Worm (Caenorhabditis elegans) whole organism, young adult: ENCODE data around the gene nhr-127.
"Not testable (repeated sequence)": the region's sequence is repeated elsewhere in the genome, so short reads cannot be mapped to it uniquely, and the experiment has no call there.

ENCODE experiments used
- B0019.2 ChIP-seq: fragments of 200-800 bp; sonication (Bioruptor generic); conservative IDR thresholded peaks from 2 replicates; pipeline ENCODE4 v1.3.6; 2022; ENCODE audit warnings: missing genetic modification reagents, missing genetic modification characterization, missing compliant biosample characterization
- B0035.1 ChIP-seq: sonication (generic microtip); optimal IDR thresholded peaks from 2 replicates; lab custom pipeline; 2016; ENCODE audit warnings: missing genetic modification characterization, mild to moderate bottlenecking, missing compliant biosample characterization, missing genotype, missing genetic modification reagents
- F22D6.2 ChIP-seq: sonication (generic microtip); optimal IDR thresholded peaks from 2 replicates; lab custom pipeline; 2016; ENCODE audit warnings: mild to moderate bottlenecking, missing genetic modification characterization, missing compliant biosample characterization
- F33H1.4 ChIP-seq: fragments of 200-800 bp; sonication (Bioruptor generic); IDR thresholded peaks from 2 replicates; pipeline ENCODE4 v1.3.6; 2022; ENCODE audit warnings: missing genetic modification reagents, missing genetic modification characterization, missing compliant biosample characterization
- F39B2.1 ChIP-seq: fragments of 200-800 bp; sonication (Bioruptor generic); IDR thresholded peaks from 2 replicates; pipeline ENCODE4 v1.3.6; 2022; ENCODE audit warnings: missing genetic modification reagents, missing genetic modification characterization, missing compliant biosample characterization
- F49E8.2 ChIP-seq: sonication (generic microtip); optimal IDR thresholded peaks from 3 replicates; lab custom pipeline; 2017; ENCODE audit warnings: missing genetic modification characterization, mild to moderate bottlenecking, missing compliant biosample characterization, antibody characterized with exemption, moderate library complexity; ENCODE audit not compliant: insufficient read depth
- T07F8.4 ChIP-seq: sonication (generic microtip); optimal IDR thresholded peaks from 2 replicates; lab custom pipeline; 2016; ENCODE audit warnings: mild to moderate bottlenecking, missing genetic modification characterization, moderate library complexity, missing compliant biosample characterization
- ZK185.1 ChIP-seq: sonication (generic microtip); optimal IDR thresholded peaks from 2 replicates; lab custom pipeline; 2016; ENCODE audit warnings: mild to moderate bottlenecking, missing genetic modification characterization, missing compliant biosample characterization; ENCODE audit not compliant: poor library complexity, severe bottlenecking
- ama-1 ChIP-seq, 3 experiments: fragments of 150-350 bp in 1 of 3; sonication (generic microtip) in 2 of 3; optimal IDR thresholded peaks; 2 replicates each; lab custom pipeline; 2014 to 2018; ENCODE audit warnings: missing biosample characterization in 2 of 3, missing genetic modification characterization in 2 of 3, missing genetic modification reagents in 2 of 3
- attf-6 ChIP-seq: fragments of 200-800 bp; sonication (Bioruptor generic); IDR thresholded peaks from 2 replicates; pipeline ENCODE4 v1.3.6; 2022; ENCODE audit warnings: missing genetic modification reagents, missing genetic modification characterization, missing compliant biosample characterization
- ceh-27 ChIP-seq: fragments of 200-800 bp; sonication (Bioruptor generic); optimal IDR thresholded peaks from 2 replicates; lab custom pipeline; 2018; ENCODE audit warnings: mild to moderate bottlenecking, missing genetic modification characterization, moderate library complexity, missing compliant biosample characterization
- ceh-58 ChIP-seq: fragments of 200-800 bp; sonication (Bioruptor generic); IDR thresholded peaks from 2 replicates; pipeline ENCODE4 v1.3.6; 2022; ENCODE audit warnings: missing genetic modification characterization, missing compliant biosample characterization
- ceh-91 ChIP-seq: fragments of 200-800 bp; sonication (Bioruptor generic); IDR thresholded peaks from 2 replicates; pipeline ENCODE4 v1.3.6; 2022; ENCODE audit warnings: missing genetic modification reagents, missing genetic modification characterization, missing compliant biosample characterization
- efl-1 ChIP-seq: fragments of 150-350 bp; optimal IDR thresholded peaks from 2 replicates; lab custom pipeline; 2014; ENCODE audit warnings: missing biosample characterization, missing genetic modification reagents, missing genetic modification characterization
- him-1 ChIP-seq: sonication (generic microtip); optimal IDR thresholded peaks from 2 replicates; lab custom pipeline; 2016; ENCODE audit warnings: missing genotype, missing genetic modification reagents, missing genetic modification characterization, missing compliant biosample characterization
- hmg-20 ChIP-seq: fragments of 200-800 bp; sonication (Bioruptor generic); IDR thresholded peaks from 2 replicates; pipeline ENCODE4 v1.3.6; 2022; ENCODE audit warnings: missing genetic modification reagents, missing genetic modification characterization, missing compliant biosample characterization
- hsf-1 ChIP-seq: fragments of 200-800 bp; sonication (Bioruptor generic); IDR thresholded peaks from 2 replicates; pipeline ENCODE4 v1.3.6; 2022; ENCODE audit warnings: missing genetic modification reagents, missing genetic modification characterization, missing compliant biosample characterization
- nfya-1 ChIP-seq: sonication (generic microtip); optimal IDR thresholded peaks from 2 replicates; lab custom pipeline; 2017; ENCODE audit warnings: antibody characterized with exemption, missing compliant biosample characterization, missing genetic modification characterization, borderline replicate concordance; ENCODE audit not compliant: insufficient read depth
- nhr-179 ChIP-seq: sonication (generic microtip); optimal IDR thresholded peaks from 2 replicates; lab custom pipeline; 2016; ENCODE audit warnings: mild to moderate bottlenecking, missing genetic modification characterization, missing compliant biosample characterization
- nhr-80 ChIP-seq: sonication (generic microtip); optimal IDR thresholded peaks from 2 replicates; lab custom pipeline; 2016; ENCODE audit warnings: missing genetic modification characterization, missing compliant biosample characterization
- nhr-90 ChIP-seq: sonication (generic microtip); optimal IDR thresholded peaks from 2 replicates; lab custom pipeline; 2016; ENCODE audit warnings: missing genotype, mild to moderate bottlenecking, missing genetic modification characterization, missing compliant biosample characterization
- pbrm-1 ChIP-seq: fragments of 200-800 bp; sonication (Bioruptor generic); IDR thresholded peaks from 2 replicates; pipeline ENCODE4 v1.3.6; 2022; ENCODE audit warnings: missing genetic modification reagents, missing genetic modification characterization, missing compliant biosample characterization
- sea-2 ChIP-seq: fragments of 200-800 bp; sonication (Bioruptor generic); IDR thresholded peaks from 2 replicates; pipeline ENCODE4 v1.3.6; 2022; ENCODE audit warnings: missing genetic modification characterization, missing compliant biosample characterization
- snpc-1.3 ChIP-seq: sonication (generic microtip); optimal IDR thresholded peaks from 2 replicates; lab custom pipeline; 2017; ENCODE audit warnings: missing genetic modification characterization, mild to moderate bottlenecking, missing compliant biosample characterization, antibody characterized with exemption, moderate library complexity, missing genotype, missing genetic modification reagents; ENCODE audit not compliant: insufficient read depth
- snpc-4 ChIP-seq, 5 experiments: fragments of 150-350 bp in 1 of 5; sonication (generic microtip) in 4 of 5; optimal IDR thresholded peaks; 2 replicates each; lab custom pipeline; 2014 to 2018; ENCODE audit warnings: missing genetic modification characterization in 5 of 5, missing biosample characterization in 3 of 5, antibody characterized with exemption in 2 of 5, mild to moderate bottlenecking in 2 of 5, missing compliant biosample characterization in 2 of 5, missing genotype in 2 of 5, moderate library complexity in 2 of 5, missing genetic modification reagents in 1 of 5
- somi-1 ChIP-seq: fragments of 200-800 bp; sonication (Bioruptor generic); optimal IDR thresholded peaks from 2 replicates; lab custom pipeline; 2018; ENCODE audit warnings: mild to moderate bottlenecking, missing genetic modification characterization, missing compliant biosample characterization
- sptf-2 ChIP-seq: fragments of 200-800 bp; sonication (Bioruptor generic); optimal IDR thresholded peaks from 2 replicates; lab custom pipeline; 2018; ENCODE audit warnings: mild to moderate bottlenecking, missing genetic modification characterization, missing compliant biosample characterization
- tbx-9 ChIP-seq: sonication (generic microtip); optimal IDR thresholded peaks from 2 replicates; lab custom pipeline; 2016; ENCODE audit warnings: borderline replicate concordance, missing genetic modification characterization, inconsistent platforms, missing compliant biosample characterization
- tlf-1 ChIP-seq: fragments of 200-800 bp; sonication (Bioruptor generic); optimal IDR thresholded peaks from 2 replicates; lab custom pipeline; 2018; ENCODE audit warnings: mild to moderate bottlenecking, missing genetic modification characterization, missing compliant biosample characterization
- unc-62 ChIP-seq: fragments of 150-350 bp; optimal IDR thresholded peaks from 2 replicates; lab custom pipeline; 2014; ENCODE audit warnings: missing biosample characterization, missing genetic modification reagents, missing genetic modification characterization
- xnd-1 ChIP-seq: sonication (generic microtip); optimal IDR thresholded peaks from 2 replicates; lab custom pipeline; 2016; ENCODE audit warnings: missing genotype, missing genetic modification reagents, missing genetic modification characterization, missing compliant biosample characterization
- ztf-22 ChIP-seq: fragments of 200-800 bp; sonication (Bioruptor generic); optimal IDR thresholded peaks from 2 replicates; lab custom pipeline; 2018; ENCODE audit warnings: mild to moderate bottlenecking, missing genetic modification characterization, moderate library complexity, missing compliant biosample characterization
- ztf-26 ChIP-seq: sonication (generic microtip); optimal IDR thresholded peaks from 2 replicates; lab custom pipeline; 2017; ENCODE audit warnings: missing genetic modification characterization, missing compliant biosample characterization
- ztf-3 ChIP-seq: fragments of 200-800 bp; sonication (Bioruptor generic); optimal IDR thresholded peaks from 2 replicates; lab custom pipeline; 2018; ENCODE audit warnings: mild to moderate bottlenecking, missing genetic modification characterization, missing compliant biosample characterization

nhr-127 gene

DNA sequence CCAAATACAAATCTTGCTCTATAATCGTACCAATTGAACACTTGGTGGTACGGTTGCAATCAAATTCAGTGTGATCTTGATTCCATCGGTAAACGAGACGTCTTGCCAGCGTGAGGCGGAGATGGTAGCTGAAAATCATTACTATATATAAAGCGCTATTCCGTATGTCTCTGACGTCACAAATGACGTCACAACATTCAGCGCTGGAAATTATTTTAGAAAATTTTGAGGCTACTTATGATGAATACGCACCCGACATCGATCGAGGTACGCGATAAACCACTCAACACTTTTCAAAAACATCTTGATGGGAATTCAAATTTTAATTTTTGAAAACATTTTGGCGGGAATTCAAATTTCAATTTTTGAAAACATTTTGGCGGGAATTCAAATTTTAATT is 13.6 kb downstream of the nhr-127 start:
- not testable (repeated sequence) for TF ChIP-seq snpc-4 (GFP tag; optimal IDR thresholded peaks at IDR 0.05; lab: Kevin White, UChicago)
- TF ChIP-seq snpc-4 (tag; optimal IDR thresholded peaks at IDR 0.05; lab: Kevin White, UChicago) (peak in 1 of 4 experiments; percentile 62), pbrm-1 (GFP tag; lab: Robert Waterston, UW) (peak; percentile 6; the same call in 1 of the 2 replicates), attf-6 (GFP tag; lab: Robert Waterston, UW) (0 out of 2 replicates have a peak, but pooled peaks have one; percentile 58)
- TF ChIP-seq, all 124 proteins: peak for 3; not testable (repeated sequence) for 121

DNA sequence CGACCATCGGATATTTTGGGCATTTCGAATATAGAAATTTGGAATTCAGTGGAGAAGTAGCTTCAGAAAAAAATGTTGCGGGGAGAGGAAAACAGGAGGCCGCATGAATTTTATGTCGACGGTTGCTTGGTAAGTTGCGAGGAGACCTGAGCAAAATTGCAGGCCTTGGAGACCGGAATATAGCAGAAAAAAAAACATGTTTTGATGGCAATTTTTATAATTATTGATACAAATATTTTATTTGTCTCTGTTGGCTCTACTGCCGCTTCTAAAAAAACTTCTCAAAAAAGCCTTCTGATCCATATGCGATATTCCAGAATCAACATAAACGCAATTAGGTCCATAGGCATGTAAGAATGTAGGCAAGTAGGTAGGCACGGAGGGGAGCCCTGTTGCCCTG is 15.6 kb downstream of the nhr-127 start, which contains the start of gene pacl-1:
Gene pacl-1 (minus strand): TSS at position 101 of the 400 bp plus-strand sequence.
- TF ChIP-seq xnd-1, result no peak
- TF ChIP-seq ztf-3 (GFP tag; lab: Kevin White, UChicago), result no peak
- TF ChIP-seq ceh-27, result no peak
- no peak for TF ChIP-seq tlf-1 (GFP tag; lab: Kevin White, UChicago)
- TF ChIP-seq F39B2.1, result no peak
- TF ChIP-seq B0019.2, result no peak
- no peak for TF ChIP-seq nfya-1 (tag; lab: Kevin White, UChicago)

DNA sequence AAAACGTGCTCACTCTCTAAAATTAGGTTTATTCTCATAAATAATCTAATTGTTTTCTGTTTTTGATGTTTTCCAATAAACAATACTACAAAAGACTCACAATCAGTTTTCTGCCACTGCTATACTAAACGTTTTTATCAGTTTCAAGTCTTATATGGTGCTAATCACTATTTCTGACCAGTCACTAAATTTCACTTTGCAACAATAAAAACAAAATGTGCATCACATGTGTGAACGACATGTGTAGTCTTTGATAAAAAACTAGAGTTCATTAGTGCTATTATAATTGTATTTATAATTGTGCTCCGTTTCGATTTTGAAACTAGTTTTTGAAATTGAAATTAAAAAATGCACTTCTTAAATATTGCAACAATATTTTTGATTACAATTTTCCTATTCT is 18.1 kb downstream of the nhr-127 start, which contains the start of gene cyp-37B1:
Gene cyp-37B1 (plus strand): TSS at position 199 of the 400 bp plus-strand sequence.
- TF ChIP-seq unc-62 (GFP tag; lab: Kevin White, UChicago), result peak; percentile 23
- no peak for TF ChIP-seq snpc-4 (GFP tag; optimal IDR thresholded peaks at IDR 0.05; lab: Kevin White, UChicago)
- peak in 1 of 4 experiments; percentile 17 for TF ChIP-seq snpc-4 (tag; optimal IDR thresholded peaks at IDR 0.05; lab: Kevin White, UChicago)
- TF ChIP-seq F33H1.4 (GFP tag; lab: Robert Waterston, UW), result no peak
- TF ChIP-seq F22D6.2 (tag; lab: Kevin White, UChicago), result no peak
- TF ChIP-seq nhr-80 (tag; lab: Kevin White, UChicago), result peak; percentile 80
- TF ChIP-seq, all 124 proteins: peak for 3

DNA sequence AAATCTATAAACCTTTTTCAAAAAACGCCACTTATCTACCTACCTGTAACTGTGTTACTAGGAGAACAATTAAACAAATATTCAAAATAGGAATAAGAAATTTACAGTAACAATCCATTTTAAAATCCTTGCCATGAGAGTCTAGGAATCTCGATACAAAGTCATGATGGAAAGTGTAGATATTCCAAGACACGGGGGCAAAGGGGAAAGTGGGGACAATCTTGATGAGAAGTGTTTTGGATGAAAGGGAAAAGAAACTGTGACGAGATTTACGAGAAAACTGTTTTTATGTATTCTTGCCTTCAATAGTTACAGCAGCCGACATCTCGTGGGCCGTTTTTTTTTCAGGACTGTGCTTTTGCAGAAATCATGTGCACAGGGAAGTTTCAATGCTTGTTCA is 22.4 kb downstream of the nhr-127 start, which contains the start of gene F28G4.2:
Gene F28G4.2 (minus strand): TSS at position 175 of the 400 bp plus-strand sequence.
- TF ChIP-seq ama-1 (optimal IDR thresholded peaks at IDR 0.05; lab: Kevin White, UChicago) (no peak), ama-1 (GFP tag; optimal IDR thresholded peaks at IDR 0.05; lab: Kevin White, UChicago) (no peak), ceh-58 (no peak), ztf-22 (GFP tag; lab: Kevin White, UChicago) (no peak), nhr-90 (no peak), sea-2 (no peak), nhr-80 (tag; lab: Kevin White, UChicago) (no peak), efl-1 (no peak), him-1 (no peak), hmg-20 (no peak), snpc-1.3 (tag; lab: Kevin White, UChicago) (no peak), tbx-9 (no peak), B0035.1 (no peak), F49E8.2 (no peak), hsf-1 (GFP tag; lab: Robert Waterston, UW) (no peak), ceh-91 (GFP tag; lab: Robert Waterston, UW) (no peak)

DNA sequence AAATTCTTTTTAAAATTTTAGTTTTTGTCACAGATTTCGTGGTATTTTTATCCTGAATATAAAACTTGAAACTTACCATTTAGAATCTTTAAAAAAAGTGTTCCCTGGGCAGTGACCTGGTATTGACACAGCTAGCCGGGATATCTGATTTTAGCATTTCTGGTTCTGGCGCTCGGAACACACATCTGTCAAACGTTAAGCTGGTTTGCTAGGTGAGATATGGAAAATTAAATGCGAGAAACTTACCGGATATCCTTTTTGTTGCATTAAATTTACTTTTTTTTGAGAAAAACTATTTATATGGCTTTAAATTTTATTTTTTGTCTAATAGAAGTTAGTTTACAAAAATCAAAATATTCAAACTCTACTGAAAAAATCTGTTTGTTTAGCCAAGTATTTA is 26.0 kb downstream of the nhr-127 start, which contains the start of gene F28G4.4:
Gene F28G4.4 (minus strand): TSS at position 101 of the 400 bp plus-strand sequence.
- TF ChIP-seq F49E8.2 (no peak), ZK185.1 (no peak), ceh-91 (GFP tag; lab: Robert Waterston, UW) (no peak), somi-1 (GFP tag; lab: Kevin White, UChicago) (no peak), hsf-1 (GFP tag; lab: Robert Waterston, UW) (no peak), nhr-179 (no peak), ztf-26 (tag; lab: Kevin White, UChicago) (no peak), efl-1 (no peak), ztf-3 (GFP tag; lab: Kevin White, UChicago) (no peak), sptf-2 (GFP tag; lab: Kevin White, UChicago) (no peak), T07F8.4 (no peak)
